Fruit fly (Drosophila melanogaster) whole organism, pupa: ENCODE results near the gene Mon1.
A peak's percentile ranks its signal among the peaks of the same experiment; 100 is the strongest.

Experiments
- CG10348 ChIP-seq: fragments of 200-800 bp; sonication (Bioruptor generic); IDR thresholded peaks from 2 replicates; pipeline ENCODE4 v1.3.6; 2022; ENCODE audit warnings: missing biosample characterization, missing genetic modification characterization
- CG12605 ChIP-seq: fragments of 200-800 bp; sonication (Bioruptor generic); IDR thresholded peaks from 2 replicates; pipeline ENCODE4 v1.3.6; 2022; ENCODE audit warnings: missing biosample characterization, missing genetic modification characterization
- CG13204 ChIP-seq: fragments of 200-800 bp; sonication (Bioruptor generic); optimal IDR thresholded peaks from 2 replicates; lab custom pipeline; 2018; ENCODE audit warnings: missing biosample characterization, mild to moderate bottlenecking, missing genetic modification characterization, moderate library complexity
- CG14655 ChIP-seq: fragments of 200-800 bp; sonication (Bioruptor generic); optimal IDR thresholded peaks from 3 replicates; lab custom pipeline; 2017; ENCODE audit warnings: mild to moderate bottlenecking, missing biosample characterization, missing genetic modification reagents, missing genetic modification characterization
- CG15710 ChIP-seq: fragments of 200-800 bp; sonication (Bioruptor generic); optimal IDR thresholded peaks from 2 replicates; lab custom pipeline; 2018; ENCODE audit warnings: missing biosample characterization, mild to moderate bottlenecking, missing genetic modification characterization, moderate library complexity
- CG17806 ChIP-seq: fragments of 200-800 bp; sonication (Bioruptor generic); optimal IDR thresholded peaks from 2 replicates; lab custom pipeline; 2018; ENCODE audit warnings: missing biosample characterization, mild to moderate bottlenecking, missing genetic modification characterization, moderate library complexity
- CG32121 ChIP-seq: fragments of 200-800 bp; sonication (Bioruptor generic); IDR thresholded peaks from 2 replicates; pipeline ENCODE4 v1.3.6; 2022; ENCODE audit warnings: missing biosample characterization, missing genetic modification characterization
- CG34367 ChIP-seq: fragments of 200-800 bp; sonication (Bioruptor generic); optimal IDR thresholded peaks from 2 replicates; lab custom pipeline; 2018; ENCODE audit warnings: missing biosample characterization, mild to moderate bottlenecking, missing genetic modification characterization
- CG4496 ChIP-seq: fragments of 200-800 bp; sonication (Bioruptor generic); IDR thresholded peaks from 3 replicates; pipeline ENCODE4 v1.3.6; 2022; ENCODE audit warnings: missing biosample characterization, missing genetic modification characterization
- CG8301 ChIP-seq: fragments of 200-800 bp; sonication (Bioruptor generic); optimal IDR thresholded peaks from 2 replicates; lab custom pipeline; 2018; ENCODE audit warnings: missing biosample characterization, mild to moderate bottlenecking, missing genetic modification characterization
- EcR ChIP-seq: fragments of 200-800 bp; sonication (Bioruptor generic); optimal IDR thresholded peaks from 3 replicates; lab custom pipeline; 2019; ENCODE audit warnings: missing biosample characterization, missing genetic modification characterization, mild to moderate bottlenecking, moderate library complexity, missing genetic modification reagents
- fd96Ca ChIP-seq: fragments of 200-800 bp; sonication (Bioruptor generic); IDR thresholded peaks from 3 replicates; pipeline ENCODE4 v1.3.6; 2022; ENCODE audit warnings: missing biosample characterization, missing genetic modification characterization
- rn ChIP-seq: fragments of 200-800 bp; sonication (Bioruptor generic); IDR thresholded peaks from 2 replicates; pipeline ENCODE4 v1.3.6; 2022; ENCODE audit warnings: missing biosample characterization, missing genetic modification characterization

- TF ChIP-seq rn (GFP tag; lab: Robert Waterston, UW), result no peak
- TF ChIP-seq CG32121, result no peak
- TF ChIP-seq CG12605 (GFP tag; lab: Robert Waterston, UW), result no peak
- TF ChIP-seq fd96Ca (GFP tag; lab: Robert Waterston, UW), result no peak
- TF ChIP-seq CG4496, result no peak
- TF ChIP-seq EcR, result peak; percentile 21
- TF ChIP-seq CG10348 (GFP tag; lab: Robert Waterston, UW), result no peak
- no peak for TF ChIP-seq CG13204 (GFP tag; lab: Kevin White, UChicago)
- no peak for TF ChIP-seq CG15710 (tag; lab: Kevin White, UChicago)
- no peak for TF ChIP-seq CG14655 (GFP tag; lab: Kevin White, UChicago)
- TF ChIP-seq CG8301 (tag; lab: Kevin White, UChicago), result no peak
- no peak for TF ChIP-seq CG34367
- TF ChIP-seq CG17806 (tag; lab: Kevin White, UChicago), result no peak
Measured at dm6 chr2L:4825695-4826094, 24.7 kb upstream of the Mon1 start.
